Fruit fly (Drosophila melanogaster) Kc167 (cell line): ENCODE data around the gene sog.
A peak's percentile ranks its signal among the peaks of the same experiment; 100 is the strongest.

Experiments used
- Myc ChIP-seq: fragments of >200 bp; optimal IDR thresholded peaks from 2 replicates; lab custom pipeline; 2017; ENCODE audit warnings: missing external identifiers
- Sin3A ChIP-seq: fragments of >200 bp; optimal IDR thresholded peaks from 2 replicates; lab custom pipeline; 2018; ENCODE audit warnings: missing external identifiers
- h ChIP-seq: fragments of >200 bp; optimal IDR thresholded peaks from 3 replicates; lab custom pipeline; 2018; ENCODE audit warnings: missing external identifiers
- insv ChIP-seq: fragments of >200 bp; optimal IDR thresholded peaks from 3 replicates; lab custom pipeline; 2018; ENCODE audit warnings: missing external identifiers
- psq ChIP-seq: fragments of >200 bp; optimal IDR thresholded peaks from 2 replicates; lab custom pipeline; 2017; ENCODE audit warnings: missing external identifiers
- ttk ChIP-seq: sonication (Bioruptor generic); optimal IDR thresholded peaks from 2 replicates; lab custom pipeline; 2017; ENCODE audit warnings: missing external identifiers

sog gene

DNA sequence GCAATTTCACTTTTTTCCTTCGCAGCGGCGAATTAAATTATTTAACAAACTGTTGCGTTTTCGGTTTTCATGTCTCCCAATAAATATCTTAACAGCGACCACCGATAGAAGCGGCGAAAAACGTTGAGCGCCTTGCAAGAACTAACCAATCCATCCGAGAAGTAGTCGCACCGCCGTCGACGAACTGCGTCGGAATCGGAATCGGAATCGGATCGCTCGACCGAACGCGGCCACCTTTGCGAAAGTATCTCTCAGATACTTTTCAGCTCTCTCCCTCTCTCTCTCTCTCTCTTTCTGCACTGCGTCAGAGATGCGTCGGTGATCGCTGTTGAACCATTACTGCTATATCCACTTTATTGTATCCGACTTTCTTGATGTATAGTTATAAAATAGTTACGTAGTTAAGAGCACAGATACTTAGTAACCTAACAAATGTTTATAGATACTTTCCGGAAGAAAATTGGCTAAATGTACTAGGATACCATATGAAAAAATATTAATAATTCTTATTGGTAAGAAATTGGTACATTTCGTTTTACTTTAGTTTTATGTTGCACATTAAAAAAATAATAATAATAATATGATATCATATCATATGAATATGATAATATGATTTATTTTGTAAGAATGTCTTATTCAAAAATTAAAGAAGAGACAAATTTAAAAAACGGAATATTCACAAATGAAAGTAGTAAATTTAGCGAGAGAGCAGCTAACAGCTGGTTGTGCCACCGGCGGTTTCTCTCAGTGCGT lies 39.6 kb downstream of the sog start, which contains the start of gene Chsy:
Chsy (minus strand) TSS at position 58 of the 753 bp plus-strand sequence.
- no peak for TF ChIP-seq Sin3A (lab: Kevin White, UChicago)
- no peak for TF ChIP-seq insv (lab: Kevin White, UChicago)
- TF ChIP-seq Myc (lab: Kevin White, UChicago): no peak
- TF ChIP-seq ttk (lab: Kevin White, UChicago): no peak
- no peak for TF ChIP-seq psq
- no peak for TF ChIP-seq h

DNA sequence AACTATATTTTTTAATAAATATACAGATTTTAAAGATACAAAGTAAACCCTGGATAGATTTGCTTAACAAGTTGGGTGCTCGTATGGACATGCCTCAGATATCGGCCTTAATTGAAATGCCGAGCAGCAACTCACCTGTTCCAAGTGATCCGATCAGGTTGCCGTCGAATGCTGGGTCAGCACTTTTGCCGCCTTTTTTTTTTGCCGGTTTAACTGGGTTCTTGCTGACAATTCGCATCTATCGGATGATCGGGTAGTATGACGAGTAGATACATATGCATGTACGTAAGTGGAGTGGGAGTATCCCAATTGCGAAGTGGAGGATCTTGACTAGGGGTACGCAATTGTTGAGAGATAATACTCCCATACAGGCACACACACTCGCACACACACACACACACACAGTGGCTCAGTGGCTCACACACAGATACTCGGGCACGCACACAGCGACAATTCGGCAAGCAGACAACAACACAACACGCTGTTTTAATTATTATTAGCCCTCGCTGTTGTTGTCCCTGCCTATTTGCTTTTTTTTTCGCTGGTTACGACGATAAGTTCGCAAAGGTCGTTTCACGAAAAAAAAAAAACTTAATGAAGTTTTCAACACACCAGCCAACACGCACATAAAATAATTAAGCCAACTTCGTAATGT lies 40.3 kb downstream of the sog start:
- TF ChIP-seq psq (no peak), ttk (lab: Kevin White, UChicago) (no peak), insv (lab: Kevin White, UChicago) (no peak), Myc (lab: Kevin White, UChicago) (no peak), h (no peak), Sin3A (lab: Kevin White, UChicago) (no peak)

DNA sequence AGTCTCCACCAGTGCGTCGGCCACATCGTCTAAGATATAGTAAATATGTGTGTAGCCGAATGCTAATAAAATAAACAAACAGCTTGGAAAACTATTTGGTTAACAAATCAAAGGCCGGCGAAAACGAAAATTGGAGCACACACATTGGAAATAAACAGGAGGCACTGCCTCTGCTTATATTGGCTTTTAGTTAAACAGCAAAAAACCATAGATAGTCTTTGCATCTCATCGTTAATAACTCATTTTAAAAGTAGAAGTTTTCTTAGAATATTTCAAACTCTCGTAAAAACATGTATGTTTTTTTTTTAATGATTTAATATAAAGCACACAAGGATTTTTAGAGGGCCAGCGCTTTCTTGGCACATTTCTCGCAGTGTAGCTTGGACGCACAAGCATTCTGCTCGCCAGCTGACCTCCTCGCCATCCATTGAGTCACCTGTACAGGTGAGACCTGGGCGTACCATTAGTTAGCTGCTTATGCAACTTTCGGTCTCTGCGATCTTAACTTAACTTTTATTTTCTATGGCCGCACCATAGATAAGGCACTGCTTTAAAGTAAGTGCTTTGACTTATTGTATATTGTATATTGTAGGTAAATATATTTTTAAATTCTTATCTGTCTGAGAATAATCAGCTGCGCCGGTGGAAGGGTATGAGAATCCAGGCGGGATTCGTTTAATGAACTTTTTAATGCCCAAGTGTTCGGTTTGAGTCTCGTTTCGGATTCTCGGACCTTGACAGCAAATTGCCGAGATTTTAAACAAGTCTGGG lies 41.3 kb downstream of the sog start:
- no peak for TF ChIP-seq ttk (lab: Kevin White, UChicago)
- TF ChIP-seq insv (lab: Kevin White, UChicago): no peak
- no peak for TF ChIP-seq h
- no peak for TF ChIP-seq psq
- no peak for TF ChIP-seq Sin3A (lab: Kevin White, UChicago)
- TF ChIP-seq Myc (lab: Kevin White, UChicago): no peak

DNA sequence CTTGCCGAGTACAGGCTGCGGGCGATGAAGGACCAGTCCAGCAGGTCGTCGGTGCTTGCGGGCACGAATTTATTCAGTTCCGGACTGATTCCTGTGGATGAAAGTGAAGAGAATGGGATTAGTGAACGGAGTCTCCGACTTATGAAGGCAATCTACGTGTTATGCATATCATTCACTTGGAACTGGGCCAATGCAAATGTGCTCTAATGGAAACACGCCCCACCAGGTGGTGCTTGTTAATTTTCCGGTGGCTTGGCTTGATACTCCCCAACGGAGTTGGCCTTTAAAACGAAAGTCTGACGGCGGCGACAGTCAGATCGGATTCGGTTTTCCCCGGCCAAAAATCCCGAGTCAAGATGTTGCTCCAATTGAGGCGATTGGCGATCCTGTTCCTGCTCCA lies 45.8 kb downstream of the sog start, which contains the start of gene Alp11:
Alp11 (plus strand) TSS at position 301 of the 400 bp plus-strand sequence.
- no peak for TF ChIP-seq psq
- no peak for TF ChIP-seq h
- no peak for TF ChIP-seq insv (lab: Kevin White, UChicago)
- no peak for TF ChIP-seq Sin3A (lab: Kevin White, UChicago)
- TF ChIP-seq Myc (lab: Kevin White, UChicago): no peak
- no peak for TF ChIP-seq ttk (lab: Kevin White, UChicago)

DNA sequence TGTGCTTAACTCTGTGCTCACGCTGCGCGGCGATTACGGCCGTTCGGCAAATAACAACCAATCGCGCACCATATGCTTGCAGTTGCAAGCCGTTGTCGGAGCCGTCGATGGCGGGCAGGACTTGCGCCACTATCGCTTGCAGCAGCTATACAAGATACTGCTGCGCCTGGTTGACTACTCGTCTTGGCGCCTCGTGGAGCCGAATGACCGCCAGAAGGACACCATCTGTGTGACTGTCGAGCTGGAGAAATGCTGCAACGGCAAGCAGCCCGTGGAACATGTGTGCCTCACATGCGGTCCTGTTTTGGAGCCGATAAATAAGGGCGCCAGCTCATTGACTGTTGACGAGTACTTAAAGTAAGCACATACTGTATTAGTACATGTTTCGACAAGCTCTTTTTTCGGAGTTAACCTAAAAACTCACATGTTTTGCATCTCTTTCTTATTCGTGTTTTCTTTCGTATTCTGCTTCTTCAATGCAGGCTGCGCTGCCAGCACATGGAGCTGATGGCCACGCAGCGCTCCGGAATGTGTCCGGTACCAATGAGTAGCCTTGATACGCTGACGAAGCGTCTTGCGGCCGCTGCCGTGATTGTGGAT lies 49.3 kb downstream of the sog start:
- no peak for TF ChIP-seq h
- peak; percentile 96 for TF ChIP-seq ttk (lab: Kevin White, UChicago)

DNA sequence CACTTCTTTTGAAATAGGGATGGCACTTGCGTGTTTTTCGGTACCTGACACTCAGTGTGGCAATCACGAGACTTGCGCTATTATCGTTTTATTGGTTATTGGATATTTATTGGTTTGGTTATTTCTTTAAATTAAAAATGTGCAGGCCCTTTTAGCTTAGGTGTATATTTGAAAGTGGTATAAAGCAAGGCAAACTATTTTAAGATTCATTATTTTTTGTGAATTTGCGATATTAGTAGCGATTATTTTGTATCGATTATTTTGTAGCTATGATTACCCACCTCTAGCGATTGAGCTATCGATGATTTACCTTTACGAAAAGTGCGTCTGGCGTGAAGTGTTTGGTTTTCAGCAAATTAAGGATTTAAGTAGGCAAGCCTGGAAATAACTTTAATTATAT lies 50.4 kb downstream of the sog start, which contains the start of the genes CG9215 and CG8097:
CG9215 (minus strand) TSS at position 22 of the 400 bp plus-strand sequence.
CG8097 (plus strand) TSS at position 307 of the 400 bp plus-strand sequence.
- TF ChIP-seq Myc (lab: Kevin White, UChicago) (no peak), Sin3A (lab: Kevin White, UChicago) (no peak), ttk (lab: Kevin White, UChicago) (no peak), psq (no peak), insv (lab: Kevin White, UChicago) (no peak), h (no peak)

DNA sequence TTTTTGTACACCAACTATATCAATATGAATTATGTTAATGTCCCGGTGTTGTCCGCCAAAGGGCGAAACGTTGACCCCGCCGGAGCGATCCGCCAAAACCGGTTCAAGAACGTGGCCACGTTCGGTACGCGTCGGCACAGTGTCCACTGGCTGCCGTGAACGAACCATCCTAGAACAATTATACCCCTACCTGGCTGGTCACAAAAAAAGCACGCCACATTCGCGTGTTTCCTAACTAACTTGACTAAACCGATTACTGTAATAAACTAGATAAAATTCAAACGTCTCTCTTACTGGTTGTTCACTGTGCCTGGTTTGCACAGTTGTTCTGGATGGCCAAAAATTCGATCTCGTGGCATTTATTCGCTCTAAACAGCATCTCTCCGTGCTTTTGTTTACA lies 53.7 kb downstream of the sog start:
- TF ChIP-seq insv (lab: Kevin White, UChicago): no peak
- no peak for TF ChIP-seq psq
- TF ChIP-seq ttk (lab: Kevin White, UChicago): no peak
- no peak for TF ChIP-seq Myc (lab: Kevin White, UChicago)
- TF ChIP-seq Sin3A (lab: Kevin White, UChicago): no peak
- TF ChIP-seq h: no peak

DNA sequence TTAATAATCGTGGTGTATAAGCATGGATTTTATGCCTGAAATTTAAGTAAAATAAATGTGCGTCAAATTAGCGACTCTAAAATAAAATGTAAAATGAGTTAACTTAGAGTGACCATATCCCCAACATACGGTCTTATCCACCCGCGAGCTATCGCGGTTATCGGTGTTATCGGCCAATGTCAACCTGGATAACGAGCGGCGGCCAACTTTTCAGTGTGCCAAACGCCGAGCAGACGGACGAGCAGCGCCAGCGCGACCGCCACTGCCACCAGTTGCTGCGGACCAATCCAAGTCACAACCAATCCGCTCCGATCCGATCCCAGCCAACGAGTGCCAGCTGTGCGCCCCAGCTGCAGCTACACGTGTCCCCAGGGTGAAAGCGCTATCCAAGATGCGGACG lies 55.2 kb downstream of the sog start, which contains the start of the genes cerv and CG7872:
cerv (minus strand) TSS at position 129 of the 400 bp plus-strand sequence.
CG7872 (plus strand) TSS at position 163 of the 400 bp plus-strand sequence.
- TF ChIP-seq Sin3A (lab: Kevin White, UChicago) (no peak), insv (lab: Kevin White, UChicago) (no peak), psq (no peak), Myc (lab: Kevin White, UChicago) (no peak), ttk (lab: Kevin White, UChicago) (no peak), h (no peak)

DNA sequence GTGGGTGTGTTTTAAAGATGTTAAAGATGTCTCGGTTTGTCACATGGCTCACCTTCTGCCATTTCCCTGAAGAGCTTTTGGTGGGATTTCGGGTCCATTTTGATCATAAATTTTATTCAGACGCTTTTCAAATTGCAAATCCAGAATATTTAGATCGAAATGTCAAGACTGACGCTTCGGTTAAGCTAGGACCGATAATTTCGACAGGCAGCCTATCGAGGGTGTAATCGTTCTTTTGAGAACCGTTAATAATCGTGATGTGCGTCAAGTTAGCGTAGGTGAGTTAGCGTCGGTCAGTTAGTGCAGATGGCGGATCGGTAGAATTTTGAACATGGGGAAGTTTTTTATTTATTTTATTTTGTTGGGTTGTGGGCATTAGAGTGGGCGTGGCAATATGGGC lies 57.7 kb downstream of the sog start, which contains the start of gene CG42299:
CG42299 (minus strand) TSS at position 127 of the 400 bp plus-strand sequence.
- TF ChIP-seq Myc (lab: Kevin White, UChicago) (no peak), insv (lab: Kevin White, UChicago) (no peak), h (no peak)

DNA sequence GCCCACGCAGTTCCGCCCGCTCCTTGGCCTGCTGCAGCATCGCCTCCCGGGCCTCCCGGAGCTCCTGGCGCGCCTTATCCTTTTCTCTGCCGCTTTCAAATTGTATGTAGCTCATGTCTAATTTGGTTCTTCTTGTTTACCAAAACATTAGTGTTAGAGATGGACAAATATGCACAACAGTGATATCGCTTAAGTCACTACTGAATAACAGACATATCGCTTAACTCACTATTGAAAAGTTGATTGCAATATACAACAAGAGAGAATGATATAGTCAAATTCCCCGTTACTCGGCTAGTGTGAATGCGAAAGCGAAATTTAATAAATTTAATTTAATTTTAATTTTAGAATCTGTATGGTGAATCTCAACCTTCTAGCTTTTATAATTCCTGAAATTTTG lies 58.9 kb downstream of the sog start, which contains the start of gene CG9213:
CG9213 (minus strand) TSS at position 152 of the 400 bp plus-strand sequence.
- no peak for TF ChIP-seq psq
- no peak for TF ChIP-seq h
- no peak for TF ChIP-seq Myc (lab: Kevin White, UChicago)
- no peak for TF ChIP-seq Sin3A (lab: Kevin White, UChicago)
- no peak for TF ChIP-seq insv (lab: Kevin White, UChicago)
- no peak for TF ChIP-seq ttk (lab: Kevin White, UChicago)

DNA sequence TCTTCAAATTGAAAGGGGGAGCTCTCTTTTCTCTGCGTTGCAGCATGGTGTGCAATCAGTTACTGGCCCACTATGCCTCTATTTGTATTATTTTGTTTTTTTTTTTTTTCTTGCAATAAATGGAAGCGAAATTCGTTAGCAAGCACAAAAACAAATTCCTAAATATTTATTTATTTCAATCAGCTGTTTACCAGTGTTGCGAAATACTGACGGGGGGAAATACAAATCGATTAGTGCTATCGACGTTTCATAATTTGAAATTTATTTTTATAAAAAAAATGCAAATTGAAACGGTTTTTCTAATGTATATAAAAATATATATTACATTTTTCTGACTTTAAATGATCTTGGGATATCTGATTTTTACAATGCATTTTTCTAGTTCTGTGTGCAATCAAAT lies 61.3 kb downstream of the sog start, which contains the start of gene CG15643:
CG15643 (minus strand) TSS at position 211 of the 400 bp plus-strand sequence.
- TF ChIP-seq ttk (lab: Kevin White, UChicago) (no peak), insv (lab: Kevin White, UChicago) (no peak), psq (no peak), Myc (lab: Kevin White, UChicago) (no peak), h (no peak), Sin3A (lab: Kevin White, UChicago) (no peak)
